Worm (Caenorhabditis elegans): ENCODE results near the gene T24D5.4.

Gene T24D5.4

ce11 chrX:12635010-12635409 lies 38.0 kb downstream of the T24D5.4 start (continued):
- TF ChIP-seq hlh-12 (tag; optimal IDR thresholded peaks at IDR 0.05) (no peak), ZK185.1 (tag; optimal IDR thresholded peaks at IDR 0.05; ENCODE audit: poor library complexity, severe bottlenecking) (peak; percentile 54), Y53F4B.3 (GFP tag; IDR thresholded peaks at IDR 0.05) (no peak), sea-2 (GFP tag; IDR thresholded peaks at IDR 0.05) (no peak), rpc-1 (optimal IDR thresholded peaks at IDR 0.05) (no peak), rpc-1 (tag; optimal IDR thresholded peaks at IDR 0.05) (no peak), nhr-27 (tag; optimal IDR thresholded peaks at IDR 0.05) (no peak), madf-6 (GFP tag; IDR thresholded peaks at IDR 0.05) (no peak), nfya-2 (GFP tag; IDR thresholded peaks at IDR 0.05) (no peak), ztf-22 (GFP tag; optimal IDR thresholded peaks at IDR 0.05) (no peak), attf-5 (GFP tag; optimal IDR thresholded peaks at IDR 0.05) (peak; percentile 42), rec-8 (tag; optimal IDR thresholded peaks at IDR 0.05) (no peak), somi-1 (GFP tag; optimal IDR thresholded peaks at IDR 0.05) (no peak), B0261.1 (tag; optimal IDR thresholded peaks at IDR 0.05) (no peak), F22D6.2 (tag; optimal IDR thresholded peaks at IDR 0.05) (no peak), aptf-2 (GFP tag; conservative IDR thresholded peaks at IDR 0.05) (no peak), ztf-26 (tag; optimal IDR thresholded peaks at IDR 0.05) (no peak), dox-1 (GFP tag; IDR thresholded peaks at IDR 0.05) (0 out of 2 replicates have a peak, but pooled peaks have one; percentile 42), F49E8.2 (tag; optimal IDR thresholded peaks at IDR 0.05; ENCODE audit: insufficient read depth) (no peak), nhr-120 (GFP tag; IDR thresholded peaks at IDR 0.05) (no peak), xnd-1 (tag; optimal IDR thresholded peaks at IDR 0.05) (no peak), C06A6.2 (GFP tag; conservative IDR thresholded peaks at IDR 0.05) (no peak), unc-62 (GFP tag; optimal IDR thresholded peaks at IDR 0.05) (no peak), lin-35 (GFP tag; optimal IDR thresholded peaks at IDR 0.05) (no peak), ztf-3 (GFP tag; optimal IDR thresholded peaks at IDR 0.05) (no peak), let-607 (tag; optimal IDR thresholded peaks at IDR 0.05) (peak in 1 of 2 experiments; percentile 9), K11D2.4 (GFP tag; IDR thresholded peaks at IDR 0.05) (no peak), ztf-6 (GFP tag; IDR thresholded peaks at IDR 0.05) (no peak), egl-18 (GFP tag; IDR thresholded peaks at IDR 0.05) (no peak), tbx-9 (tag; optimal IDR thresholded peaks at IDR 0.05; ENCODE audit: borderline replicate concordance) (no peak), mxl-1 (tag; optimal IDR thresholded peaks at IDR 0.05) (no peak), madf-3 (GFP tag; IDR thresholded peaks at IDR 0.05) (no peak), T26A5.8 (tag; optimal IDR thresholded peaks at IDR 0.05) (no peak), gei-17 (GFP tag; optimal IDR thresholded peaks at IDR 0.05) (no peak), atf-7 (tag; optimal IDR thresholded peaks at IDR 0.05) (no peak), akir-1 (GFP tag; optimal IDR thresholded peaks at IDR 0.05) (no peak), tbp1 (GFP tag; optimal IDR thresholded peaks at IDR 0.05) (peak; percentile 15), lir-1 (GFP tag; conservative IDR thresholded peaks at IDR 0.05) (no peak), hmg-1.2 (GFP tag; IDR thresholded peaks at IDR 0.05) (peak; percentile 58; the same call in 1 of the 2 replicates), nfyb-1 (GFP tag; IDR thresholded peaks at IDR 0.05) (no peak), lin-26 (GFP tag; IDR thresholded peaks at IDR 0.05) (0 out of 2 replicates have a peak, but pooled peaks have one; percentile 42), dpl-1 (GFP tag; optimal IDR thresholded peaks at IDR 0.05) (no peak), ztf-28 (GFP tag; IDR thresholded peaks at IDR 0.05) (no peak), F55B11.4 (tag; optimal IDR thresholded peaks at IDR 0.05; ENCODE audit: borderline replicate concordance, insufficient read depth) (no peak), snpc-3.4 (tag; optimal IDR thresholded peaks at IDR 0.05) (no peak), cebp-2 (GFP tag; IDR thresholded peaks at IDR 0.05) (no peak), C17E4.6 (GFP tag; IDR thresholded peaks at IDR 0.05) (no peak), Y67H2A.10 (GFP tag; conservative IDR thresholded peaks at IDR 0.05) (no peak), ztf-18 (tag; optimal IDR thresholded peaks at IDR 0.05) (no peak), pha-4 (tag; optimal IDR thresholded peaks at IDR 0.05) (no peak)
